Fruit fly (Drosophila melanogaster): ENCODE measurements around the gene VhaPPA1-1.

DNA sequence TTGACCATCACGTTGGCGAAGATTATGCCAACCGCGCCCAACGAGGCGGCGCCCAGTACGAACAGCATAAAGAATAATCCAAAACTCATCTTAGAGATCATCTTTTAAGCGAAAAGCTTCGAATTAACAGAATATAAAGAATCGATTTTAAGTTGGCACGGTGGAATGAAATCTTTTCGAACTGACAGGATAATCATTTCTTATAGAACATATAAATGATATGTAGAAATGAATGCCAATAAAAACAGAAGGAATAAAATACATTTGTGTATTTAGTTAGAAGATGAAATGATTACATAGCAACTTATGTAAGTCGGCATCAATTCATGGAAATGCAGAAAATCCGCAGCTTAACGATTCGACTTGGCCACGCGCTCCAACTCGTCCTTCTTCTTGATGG is 3.7 kb downstream of the VhaPPA1-1 start, which contains the start of gene VhaPPA1-2:
- TF ChIP-seq Kr (GFP tag; optimal IDR thresholded peaks at IDR 0.05): no peak
- no peak for TF ChIP-seq toy (GFP tag; IDR thresholded peaks at IDR 0.05)
- no peak for TF ChIP-seq bsh (GFP tag; optimal IDR thresholded peaks at IDR 0.05)
- TF ChIP-seq CHES-1-like (GFP tag; optimal IDR thresholded peaks at IDR 0.05): no peak
- TF ChIP-seq CG10959 (GFP tag; IDR thresholded peaks at IDR 0.05): no peak
- TF ChIP-seq CG1024 (GFP tag; IDR thresholded peaks at IDR 0.05): no peak
- TF ChIP-seq CG5245 (GFP tag; optimal IDR thresholded peaks at IDR 0.05): no peak
- TF ChIP-seq NC2β (GFP tag; optimal IDR thresholded peaks at IDR 0.05): no peak
- TF ChIP-seq eyg (GFP tag; optimal IDR thresholded peaks at IDR 0.05): no peak
- no peak for TF ChIP-seq sna (GFP tag; IDR thresholded peaks at IDR 0.05; ENCODE audit: partially characterized antibody)
- TF ChIP-seq CG2129 (GFP tag; IDR thresholded peaks at IDR 0.05; ENCODE audit: partially characterized antibody): no peak
- TF ChIP-seq CG32532 (GFP tag; IDR thresholded peaks at IDR 0.05): no peak

Data from whole organism, embryonic.